Worm (Caenorhabditis elegans): Measurements from ENCODE around the gene F36G9.15.

DNA sequence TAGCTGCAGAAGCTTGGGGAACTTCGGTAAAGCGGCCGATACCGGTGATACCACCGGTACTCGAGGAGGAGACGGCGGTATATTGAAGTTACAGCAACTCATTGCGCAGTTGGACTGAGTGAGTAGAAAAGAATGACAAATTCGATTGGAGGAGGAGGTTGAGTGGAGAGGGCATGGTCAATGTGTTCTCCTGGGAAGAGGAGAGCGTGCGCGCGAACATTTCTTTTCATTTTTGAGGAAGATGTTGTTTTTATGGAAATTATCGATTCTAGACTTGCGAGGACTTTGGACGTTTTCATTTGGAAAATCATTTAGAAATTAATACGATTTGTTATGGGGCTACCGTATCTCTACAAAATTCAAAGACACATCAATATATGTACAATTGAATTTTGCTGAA, 41.3 kb upstream of the F36G9.15 start:
- TF ChIP-seq him-1 (tag; optimal IDR thresholded peaks at IDR 0.05) (no peak), W03F9.2 (tag; optimal IDR thresholded peaks at IDR 0.05) (no peak), dao-5 (tag; optimal IDR thresholded peaks at IDR 0.05) (no peak)

Data from whole organism, L4/young adult.